Worm (Caenorhabditis elegans) whole organism, midembryonic: Measurements from ENCODE around the gene Y41C4A.6.

Source experiments
- T22C8.4 ChIP-seq: fragments of 200-800 bp; sonication (Bioruptor generic); IDR thresholded peaks from 2 replicates; pipeline ENCODE4 v1.3.6; 2022; ENCODE audit warnings: missing genetic modification characterization, missing compliant biosample characterization
- cog-1 ChIP-seq: sonication (generic microtip); optimal IDR thresholded peaks from 2 replicates; lab custom pipeline; 2016; ENCODE audit warnings: missing genetic modification characterization, missing compliant biosample characterization
- flt-1 ChIP-seq: fragments of 200-800 bp; sonication (Bioruptor generic); IDR thresholded peaks from 2 replicates; pipeline ENCODE4 v1.3.6; 2022; ENCODE audit warnings: missing genetic modification characterization, missing compliant biosample characterization
- klf-2 ChIP-seq: fragments of 200-800 bp; sonication (Bioruptor generic); conservative IDR thresholded peaks from 2 replicates; pipeline ENCODE4 v1.3.6; 2022; ENCODE audit warnings: missing genetic modification reagents, missing genetic modification characterization, missing compliant biosample characterization
- med-1 ChIP-seq: sonication (generic microtip); optimal IDR thresholded peaks from 2 replicates; lab custom pipeline; 2017; ENCODE audit warnings: missing genetic modification characterization, mild to moderate bottlenecking, missing compliant biosample characterization, antibody characterized with exemption, missing genetic modification reagents; ENCODE audit not compliant: insufficient read depth
- ref-1 ChIP-seq: fragments of 200-800 bp; sonication (Bioruptor generic); conservative IDR thresholded peaks from 2 replicates; pipeline ENCODE4 v1.3.6; 2022; ENCODE audit warnings: missing genetic modification reagents, missing genetic modification characterization, missing compliant biosample characterization
- tab-1 ChIP-seq: fragments of 200-800 bp; sonication (Bioruptor generic); IDR thresholded peaks from 2 replicates; pipeline ENCODE4 v1.3.6; 2022; ENCODE audit warnings: missing genetic modification characterization, missing compliant biosample characterization
- ztf-23 ChIP-seq: fragments of 200-800 bp; sonication (Bioruptor generic); IDR thresholded peaks from 2 replicates; pipeline ENCODE4 v1.3.6; 2022; ENCODE audit warnings: missing genetic modification reagents, missing genetic modification characterization, missing compliant biosample characterization
- ztf-29 ChIP-seq: fragments of 200-800 bp; sonication (Bioruptor generic); IDR thresholded peaks from 2 replicates; pipeline ENCODE4 v1.3.6; 2022; ENCODE audit warnings: missing genetic modification reagents, missing genetic modification characterization, missing compliant biosample characterization

- TF ChIP-seq ztf-29 (GFP tag; lab: Robert Waterston, UW) (no peak), flt-1 (0 out of 2 replicates have a peak, but pooled peaks have one; percentile 53), tab-1 (no peak), ztf-23 (GFP tag; lab: Robert Waterston, UW) (no peak), med-1 (GFP tag; lab: Kevin White, UChicago) (no peak), ref-1 (GFP tag; lab: Robert Waterston, UW) (no peak), T22C8.4 (no peak), klf-2 (GFP tag; lab: Robert Waterston, UW) (no peak), cog-1 (tag; lab: Kevin White, UChicago) (no peak)
Measured at ce11 chrIII:11704377-11704978, 8.1 kb downstream of the Y41C4A.6 start.
